Worm (Caenorhabditis elegans) whole organism, late embryonic: ENCODE data around the gene C26D10.7.

Experiments
- C08G9.2 ChIP-seq: sonication (generic microtip); optimal IDR thresholded peaks from 2 replicates; lab custom pipeline; 2016; ENCODE audit warnings: mild to moderate bottlenecking, missing genetic modification characterization, moderate library complexity, missing compliant biosample characterization
- C38D4.7 ChIP-seq: fragments of 200-800 bp; sonication (Bioruptor generic); optimal IDR thresholded peaks from 2 replicates; lab custom pipeline; 2018; ENCODE audit warnings: mild to moderate bottlenecking, missing genetic modification characterization, moderate library complexity, missing compliant biosample characterization
- F13H6.1 ChIP-seq: sonication (generic microtip); optimal IDR thresholded peaks from 2 replicates; lab custom pipeline; 2016; ENCODE audit warnings: missing genetic modification characterization, missing compliant biosample characterization
- K09A11.1 ChIP-seq: sonication (generic microtip); optimal IDR thresholded peaks from 2 replicates; lab custom pipeline; 2017; ENCODE audit warnings: antibody characterized with exemption, mild to moderate bottlenecking, missing genetic modification characterization, missing compliant biosample characterization; ENCODE audit not compliant: insufficient read depth
- T23F11.4 ChIP-seq: fragments of 200-800 bp; sonication (Bioruptor generic); optimal IDR thresholded peaks from 2 replicates; lab custom pipeline; 2018; ENCODE audit warnings: mild to moderate bottlenecking, missing genetic modification characterization, missing compliant biosample characterization
- Y22D7AL.16 ChIP-seq: sonication (generic microtip); optimal IDR thresholded peaks from 2 replicates; lab custom pipeline; 2016; ENCODE audit warnings: missing genetic modification characterization, missing compliant biosample characterization
- ahr-1 ChIP-seq: sonication (generic microtip); optimal IDR thresholded peaks from 2 replicates; lab custom pipeline; 2016; ENCODE audit warnings: missing genetic modification characterization, missing compliant biosample characterization
- ceh-14 ChIP-seq: sonication (generic microtip); optimal IDR thresholded peaks from 2 replicates; lab custom pipeline; 2016; ENCODE audit warnings: missing genotype, missing genetic modification characterization, missing compliant biosample characterization
- ceh-19 ChIP-seq: fragments of 200-800 bp; sonication (Bioruptor generic); optimal IDR thresholded peaks from 2 replicates; lab custom pipeline; 2018; ENCODE audit warnings: mild to moderate bottlenecking, missing genetic modification characterization, missing compliant biosample characterization
- ceh-2 ChIP-seq: sonication (generic microtip); optimal IDR thresholded peaks from 2 replicates; lab custom pipeline; 2016; ENCODE audit warnings: missing genotype, missing genetic modification characterization, missing compliant biosample characterization
- ceh-24 ChIP-seq: sonication (generic microtip); optimal IDR thresholded peaks from 2 replicates; lab custom pipeline; 2016; ENCODE audit warnings: mild to moderate bottlenecking, missing genetic modification characterization, missing compliant biosample characterization
- ceh-34 ChIP-seq: sonication (generic microtip); optimal IDR thresholded peaks from 2 replicates; lab custom pipeline; 2016; ENCODE audit warnings: mild to moderate bottlenecking, missing genetic modification characterization, missing compliant biosample characterization
- ceh-45 ChIP-seq: fragments of 200-800 bp; sonication (Bioruptor generic); IDR thresholded peaks from 2 replicates; pipeline ENCODE4 v1.3.6; 2022; ENCODE audit warnings: missing genetic modification reagents, missing genetic modification characterization, missing compliant biosample characterization
- ceh-48 ChIP-seq: sonication (generic microtip); optimal IDR thresholded peaks from 2 replicates; lab custom pipeline; 2016; ENCODE audit warnings: missing genetic modification characterization, inconsistent platforms, missing compliant biosample characterization
- ceh-6 ChIP-seq: fragments of 200-800 bp; sonication (Bioruptor generic); optimal IDR thresholded peaks from 2 replicates; lab custom pipeline; 2018; ENCODE audit warnings: mild to moderate bottlenecking, missing genetic modification characterization, missing compliant biosample characterization
- ceh-9 ChIP-seq: sonication (generic microtip); optimal IDR thresholded peaks from 2 replicates; lab custom pipeline; 2016; ENCODE audit warnings: mild to moderate bottlenecking, missing genetic modification characterization, inconsistent platforms, missing compliant biosample characterization
- dmd-4 ChIP-seq: sonication (generic microtip); optimal IDR thresholded peaks from 2 replicates; lab custom pipeline; 2016; ENCODE audit warnings: borderline replicate concordance, missing genetic modification characterization, missing compliant biosample characterization
- dve-1 ChIP-seq: sonication (generic microtip); optimal IDR thresholded peaks from 2 replicates; lab custom pipeline; 2017; ENCODE audit warnings: antibody characterized with exemption, mild to moderate bottlenecking, missing genetic modification characterization, missing compliant biosample characterization
- elt-4 ChIP-seq: sonication (generic microtip); optimal IDR thresholded peaks from 2 replicates; lab custom pipeline; 2016; ENCODE audit warnings: missing genetic modification characterization, missing compliant biosample characterization
- ets-4 ChIP-seq: sonication (generic microtip); optimal IDR thresholded peaks from 2 replicates; lab custom pipeline; 2016; ENCODE audit warnings: missing genetic modification characterization, missing compliant biosample characterization
- fkh-10 ChIP-seq: fragments of 150-350 bp; optimal IDR thresholded peaks from 2 replicates; lab custom pipeline; 2014; ENCODE audit warnings: missing biosample characterization, missing genetic modification reagents, missing genetic modification characterization
- gmeb-2 ChIP-seq: sonication (generic microtip); optimal IDR thresholded peaks from 2 replicates; lab custom pipeline; 2016; ENCODE audit warnings: missing genetic modification characterization, inconsistent platforms, missing compliant biosample characterization
- hlh-13 ChIP-seq: fragments of 200-800 bp; sonication (Bioruptor generic); optimal IDR thresholded peaks from 2 replicates; lab custom pipeline; 2018; ENCODE audit warnings: mild to moderate bottlenecking, missing genetic modification characterization, missing compliant biosample characterization
- hlh-15 ChIP-seq: sonication (generic microtip); optimal IDR thresholded peaks from 2 replicates; lab custom pipeline; 2016; ENCODE audit warnings: missing genetic modification characterization, missing compliant biosample characterization
- hlh-30 ChIP-seq: sonication (generic microtip); optimal IDR thresholded peaks from 2 replicates; lab custom pipeline; 2017; ENCODE audit warnings: antibody characterized with exemption, missing genetic modification characterization, missing compliant biosample characterization; ENCODE audit not compliant: insufficient read depth
- hlh-6 ChIP-seq: sonication (generic microtip); optimal IDR thresholded peaks from 2 replicates; lab custom pipeline; 2016; ENCODE audit warnings: missing genotype, missing genetic modification characterization, missing compliant biosample characterization
- hlh-8 ChIP-seq: sonication (generic microtip); optimal IDR thresholded peaks from 2 replicates; lab custom pipeline; 2016; ENCODE audit warnings: missing genotype, missing genetic modification characterization, missing compliant biosample characterization
- lin-11 ChIP-seq: fragments of 200-800 bp; sonication (Bioruptor generic); optimal IDR thresholded peaks from 2 replicates; lab custom pipeline; 2018; ENCODE audit warnings: mild to moderate bottlenecking, missing genetic modification characterization, missing compliant biosample characterization
- madf-2 ChIP-seq: sonication (generic microtip); optimal IDR thresholded peaks from 2 replicates; lab custom pipeline; 2017; ENCODE audit warnings: missing genetic modification characterization, missing compliant biosample characterization
- mec-3 ChIP-seq: sonication (generic microtip); optimal IDR thresholded peaks from 2 replicates; lab custom pipeline; 2016; ENCODE audit warnings: borderline replicate concordance, missing genetic modification characterization, missing compliant biosample characterization
- nfya-1 ChIP-seq: sonication (generic microtip); optimal IDR thresholded peaks from 2 replicates; lab custom pipeline; 2017; ENCODE audit warnings: missing genetic modification characterization, mild to moderate bottlenecking, missing compliant biosample characterization, antibody characterized with exemption, moderate library complexity
- nhr-11 ChIP-seq: fragments of 150-350 bp; optimal IDR thresholded peaks from 2 replicates; lab custom pipeline; 2014; ENCODE audit warnings: missing biosample characterization, missing genetic modification characterization
- nhr-232 ChIP-seq: sonication (generic microtip); optimal IDR thresholded peaks from 2 replicates; lab custom pipeline; 2016; ENCODE audit warnings: missing genetic modification characterization, missing compliant biosample characterization
- pag-3 ChIP-seq: sonication (generic microtip); optimal IDR thresholded peaks from 2 replicates; lab custom pipeline; 2016; ENCODE audit warnings: missing compliant biosample characterization, missing genetic modification characterization, borderline replicate concordance
- pat-9 ChIP-seq: fragments of 200-800 bp; sonication (Bioruptor generic); optimal IDR thresholded peaks from 2 replicates; lab custom pipeline; 2018; ENCODE audit warnings: mild to moderate bottlenecking, missing genetic modification characterization, moderate library complexity, missing compliant biosample characterization
- pax-1 ChIP-seq: fragments of 150-350 bp; optimal IDR thresholded peaks from 2 replicates; lab custom pipeline; 2014; ENCODE audit warnings: missing biosample characterization, missing genetic modification characterization
- pha-2 ChIP-seq: sonication (generic microtip); optimal IDR thresholded peaks from 2 replicates; lab custom pipeline; 2017; ENCODE audit warnings: mild to moderate bottlenecking, missing genetic modification characterization, missing compliant biosample characterization
- pqm-1 ChIP-seq: sonication (generic microtip); optimal IDR thresholded peaks from 2 replicates; lab custom pipeline; 2016; ENCODE audit warnings: missing genetic modification characterization, missing compliant biosample characterization
- pros-1 ChIP-seq: fragments of 150-350 bp; optimal IDR thresholded peaks from 2 replicates; lab custom pipeline; 2014; ENCODE audit warnings: missing biosample characterization, missing genetic modification reagents, missing genetic modification characterization
- ref-2 ChIP-seq: sonication (generic microtip); optimal IDR thresholded peaks from 2 replicates; lab custom pipeline; 2016; ENCODE audit warnings: missing genetic modification characterization, missing compliant biosample characterization
- rnt-1 ChIP-seq: sonication (generic microtip); optimal IDR thresholded peaks from 2 replicates; lab custom pipeline; 2016; ENCODE audit warnings: missing genetic modification characterization, missing compliant biosample characterization
- tbx-2 ChIP-seq: sonication (generic microtip); optimal IDR thresholded peaks from 2 replicates; lab custom pipeline; 2016; ENCODE audit warnings: missing genetic modification characterization, missing compliant biosample characterization
- tbx-7 ChIP-seq: sonication (generic microtip); optimal IDR thresholded peaks from 2 replicates; lab custom pipeline; 2016; ENCODE audit warnings: missing genotype, missing genetic modification characterization, missing compliant biosample characterization
- unc-3 ChIP-seq, 2 experiments: fragments of 200-800 bp in 1 of 2; sonication (Bioruptor generic) in 1 of 2; sonication (generic microtip) in 1 of 2; conservative IDR thresholded peaks in 1 of 2; optimal IDR thresholded peaks in 1 of 2; 2 replicates each; pipeline versions ENCODE4 v1.3.6 to Lab custom; 2016 to 2022; ENCODE audit warnings: missing compliant biosample characterization in 2 of 2, missing genetic modification characterization in 2 of 2, missing genetic modification reagents in 1 of 2
- unc-55 ChIP-seq: sonication (generic microtip); optimal IDR thresholded peaks from 2 replicates; lab custom pipeline; 2017; ENCODE audit warnings: missing biosample characterization, missing genetic modification reagents, missing genetic modification characterization
- unc-86 ChIP-seq: sonication (generic microtip); optimal IDR thresholded peaks from 2 replicates; lab custom pipeline; 2016; ENCODE audit warnings: missing genetic modification characterization, missing compliant biosample characterization

The C26D10.7 gene

DNA sequence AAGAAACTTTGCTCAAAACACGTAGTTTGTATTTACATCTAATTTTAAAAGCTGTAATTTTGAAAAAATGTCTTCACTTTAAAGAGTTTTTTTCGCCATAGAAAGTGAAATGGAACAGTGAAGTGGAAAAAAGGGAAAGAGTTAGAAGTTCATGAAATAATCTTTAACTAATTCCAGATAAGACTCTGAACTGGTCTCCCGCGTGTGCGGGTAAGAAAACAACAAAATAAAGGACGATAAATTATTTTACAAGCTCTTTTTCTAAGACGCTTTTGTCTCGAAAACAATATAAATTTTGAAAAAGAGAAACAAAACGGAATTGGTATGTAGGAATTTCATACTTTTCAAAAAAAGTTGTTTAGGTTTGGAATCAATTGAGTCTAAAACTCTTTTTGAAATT, 17.0 kb upstream of the C26D10.7 start:
- TF ChIP-seq pat-9 (tag; lab: Kevin White, UChicago) (no peak), C08G9.2 (tag; lab: Kevin White, UChicago) (no peak), F13H6.1 (tag; lab: Kevin White, UChicago) (no peak), elt-4 (tag; lab: Kevin White, UChicago) (no peak), ahr-1 (no peak), madf-2 (tag; lab: Kevin White, UChicago) (no peak), hlh-30 (no peak), ceh-9 (tag; lab: Kevin White, UChicago) (no peak), tbx-2 (tag; lab: Kevin White, UChicago) (no peak), hlh-8 (tag; lab: Kevin White, UChicago) (no peak), nhr-232 (no peak), gmeb-2 (tag; lab: Kevin White, UChicago) (no peak), pag-3 (tag; lab: Kevin White, UChicago) (no peak), pqm-1 (tag; lab: Kevin White, UChicago) (no peak), C38D4.7 (no peak), ceh-24 (no peak)

DNA sequence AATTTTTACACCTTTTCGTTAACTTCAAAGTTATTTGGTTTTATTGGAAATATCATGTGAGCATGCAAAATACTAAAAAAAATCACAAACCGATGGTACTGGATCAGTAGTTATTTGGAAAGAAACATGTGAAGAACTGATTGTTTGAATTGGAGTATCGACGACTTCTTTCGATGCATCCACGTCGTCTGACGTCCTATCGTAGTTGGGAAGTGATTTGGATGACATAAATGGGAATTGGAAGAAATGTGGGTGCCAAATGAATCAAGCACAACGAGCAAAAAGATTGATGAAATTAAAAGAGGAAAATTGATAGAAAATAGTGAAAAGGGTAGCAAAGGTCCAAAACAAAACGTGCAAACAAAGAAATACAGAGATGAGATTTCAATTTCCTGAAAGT, 12.5 kb upstream of the C26D10.7 start, which contains the start of gene shw-1:
TSS of gene shw-1 (minus strand) at position 228 of the 400 bp plus-strand sequence.
- TF ChIP-seq ceh-19 (GFP tag; lab: Kevin White, UChicago) (no peak), tbx-7 (tag; lab: Kevin White, UChicago) (no peak), ceh-14 (no peak), ets-4 (no peak), ceh-24 (no peak), ceh-2 (tag; lab: Kevin White, UChicago) (no peak), C38D4.7 (no peak), dve-1 (tag; lab: Kevin White, UChicago) (no peak), T23F11.4 (no peak), pros-1 (tag; lab: Kevin White, UChicago) (no peak)

ce11 chrII:8325002-8325539, 8.7 kb upstream of the C26D10.7 start, which contains the start of the genes ran-3 and C26D10.3:
Gene ran-3, minus strand, starts transcription at chrII:8325052.
Gene C26D10.3, plus strand, starts transcription at chrII:8325386.
- no peak for TF ChIP-seq ref-2 (tag; lab: Kevin White, UChicago)
- TF ChIP-seq unc-55 (GFP tag; lab: Kevin White, UChicago), result no peak
- no peak for TF ChIP-seq dmd-4 (tag; lab: Kevin White, UChicago)
- TF ChIP-seq ceh-34 (tag; lab: Kevin White, UChicago), result peak; percentile 10
- no peak for TF ChIP-seq unc-3 (GFP tag; conservative IDR thresholded peaks at IDR 0.05; lab: Robert Waterston, UW)
- no peak for TF ChIP-seq unc-3 (tag; optimal IDR thresholded peaks at IDR 0.05; lab: Kevin White, UChicago)
- no peak for TF ChIP-seq elt-4 (tag; lab: Kevin White, UChicago)
- no peak for TF ChIP-seq ceh-6 (GFP tag; lab: Kevin White, UChicago)
- peak; percentile 24 for TF ChIP-seq C08G9.2 (tag; lab: Kevin White, UChicago)
- TF ChIP-seq ceh-2 (tag; lab: Kevin White, UChicago), result peak; percentile 45
- TF ChIP-seq hlh-6 (tag; lab: Kevin White, UChicago), result no peak
- TF ChIP-seq hlh-30, result no peak
- no peak for TF ChIP-seq nhr-11
- TF ChIP-seq pha-2, result peak; percentile 37
- peak; percentile 24 for TF ChIP-seq unc-86 (tag; lab: Kevin White, UChicago)
- peak; percentile 47 for TF ChIP-seq pax-1 (tag; lab: Kevin White, UChicago)
- TF ChIP-seq madf-2 (tag; lab: Kevin White, UChicago), result no peak
- peak; percentile 42 for TF ChIP-seq gmeb-2 (tag; lab: Kevin White, UChicago)
- no peak for TF ChIP-seq lin-11 (tag; lab: Kevin White, UChicago)
- TF ChIP-seq ceh-14, result peak; percentile 53
- TF ChIP-seq ceh-24, result no peak
- TF ChIP-seq hlh-13 (GFP tag; lab: Kevin White, UChicago), result no peak
- TF ChIP-seq rnt-1, result peak; percentile 15
- no peak for TF ChIP-seq pag-3 (tag; lab: Kevin White, UChicago)
- TF ChIP-seq C38D4.7, result no peak
- peak; percentile 50 for TF ChIP-seq tbx-2 (tag; lab: Kevin White, UChicago)
- TF ChIP-seq hlh-15 (tag; lab: Kevin White, UChicago), result no peak
- no peak for TF ChIP-seq tbx-7 (tag; lab: Kevin White, UChicago)
- TF ChIP-seq ceh-48 (tag; lab: Kevin White, UChicago), result no peak
- TF ChIP-seq Y22D7AL.16, result no peak
- no peak for TF ChIP-seq mec-3 (tag; lab: Kevin White, UChicago)
- TF ChIP-seq hlh-8 (tag; lab: Kevin White, UChicago), result peak; percentile 44
- no peak for TF ChIP-seq ceh-9 (tag; lab: Kevin White, UChicago)
- no peak for TF ChIP-seq ceh-45 (GFP tag; lab: Robert Waterston, UW)
- peak; percentile 75 for TF ChIP-seq nfya-1 (tag; lab: Kevin White, UChicago)
- TF ChIP-seq fkh-10, result no peak
- no peak for TF ChIP-seq K09A11.1 (tag; lab: Kevin White, UChicago)
